Fruit fly (Drosophila melanogaster): ENCODE measurements around the gene ush.
A peak's percentile ranks its signal among the peaks of the same experiment; 100 is the strongest.

The ush gene

dm6 chr2L:495381-496240, 19.6 kb downstream of the ush start:
- TF ChIP-seq CG32006 (GFP tag; optimal IDR thresholded peaks at IDR 0.05), result no peak
- no peak for TF ChIP-seq salr (GFP tag; optimal IDR thresholded peaks at IDR 0.05)
- TF ChIP-seq svp (GFP tag), result peak; percentile 90

DNA sequence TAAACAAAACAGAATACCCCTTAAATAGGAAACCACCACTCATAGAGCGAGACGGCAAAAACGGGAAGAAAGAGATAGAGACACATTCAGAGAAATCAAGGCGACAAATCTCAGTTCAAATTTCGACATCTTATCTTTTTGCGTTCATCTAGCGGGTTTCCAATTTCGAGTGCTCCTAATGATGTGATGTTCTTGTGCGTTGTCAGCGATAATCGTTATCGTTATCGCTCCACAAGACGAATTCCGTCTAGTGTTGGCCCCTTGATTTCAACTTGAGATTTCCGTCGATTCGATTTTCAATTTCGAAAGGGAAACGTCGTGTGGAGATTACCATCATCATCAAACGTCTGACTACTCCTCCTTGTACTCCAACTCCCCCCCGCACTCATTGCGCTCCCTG, 20.4 kb downstream of the ush start:
- TF ChIP-seq Eip93F (GFP tag; optimal IDR thresholded peaks at IDR 0.05) (no peak), Sox14 (GFP tag; optimal IDR thresholded peaks at IDR 0.05) (no peak), CG3919 (GFP tag; optimal IDR thresholded peaks at IDR 0.05) (no peak), CG10669 (GFP tag; optimal IDR thresholded peaks at IDR 0.05) (no peak), lz (GFP tag; optimal IDR thresholded peaks at IDR 0.05) (no peak), Ets21C (GFP tag; optimal IDR thresholded peaks at IDR 0.05) (no peak), CG6163 (GFP tag; IDR thresholded peaks at IDR 0.05) (no peak), CG32006 (GFP tag; optimal IDR thresholded peaks at IDR 0.05) (no peak), CG7368 (GFP tag; optimal IDR thresholded peaks at IDR 0.05) (no peak), cyc (GFP tag; optimal IDR thresholded peaks at IDR 0.05) (no peak), fd85E (GFP tag; optimal IDR thresholded peaks at IDR 0.05) (no peak), OdsH (GFP tag; optimal IDR thresholded peaks at IDR 0.05) (no peak), Sox102F (GFP tag; optimal IDR thresholded peaks at IDR 0.05) (no peak), Sox15 (GFP tag; optimal IDR thresholded peaks at IDR 0.05) (no peak), Eip75B (GFP tag; optimal IDR thresholded peaks at IDR 0.05) (no peak), CG8119 (GFP tag; IDR thresholded peaks at IDR 0.05) (no peak), CG10631 (GFP tag; optimal IDR thresholded peaks at IDR 0.05) (no peak)

- TF ChIP-seq achi (GFP tag; optimal IDR thresholded peaks at IDR 0.05) (no peak), CG32006 (GFP tag; optimal IDR thresholded peaks at IDR 0.05) (no peak), Hr4 (GFP tag; optimal IDR thresholded peaks at IDR 0.05) (no peak), CG6163 (GFP tag; IDR thresholded peaks at IDR 0.05) (no peak), svp (GFP tag) (peak; percentile 97), pdm3 (GFP tag; optimal IDR thresholded peaks at IDR 0.05) (no peak)
Measured at dm6 chr2L:496841-497240, 20.8 kb downstream of the ush start.

- TF ChIP-seq CG8632 (GFP tag; optimal IDR thresholded peaks at IDR 0.05) (no peak), Eip78C (GFP tag) (peak; percentile 8), CG11294 (GFP tag; IDR thresholded peaks at IDR 0.05) (no peak), fkh (GFP tag; optimal IDR thresholded peaks at IDR 0.05) (peak; percentile 25)
Measured at dm6 chr2L:497657-498473, 21.8 kb downstream of the ush start.

DNA sequence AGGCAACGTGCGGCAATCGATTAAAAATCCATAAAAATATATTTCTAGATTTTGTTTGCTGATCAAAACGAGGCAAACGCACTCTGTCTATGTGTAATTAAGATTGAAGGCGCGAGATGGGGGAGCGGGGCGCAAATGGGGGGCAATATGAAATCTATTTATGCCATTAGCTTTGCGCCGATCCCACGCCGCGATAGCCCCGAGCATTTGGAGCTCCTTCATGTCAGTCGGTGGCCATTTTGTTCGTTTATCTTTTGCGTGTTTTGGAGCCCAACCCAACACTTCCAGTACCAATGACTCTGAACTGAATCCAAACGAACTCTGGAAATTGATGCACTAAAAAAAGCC, 22.4 kb downstream of the ush start:
- TF ChIP-seq dac (GFP tag; optimal IDR thresholded peaks at IDR 0.05) (no peak), CG3919 (GFP tag; optimal IDR thresholded peaks at IDR 0.05) (no peak), acj6 (GFP tag; optimal IDR thresholded peaks at IDR 0.05) (no peak), Eip75B (GFP tag; optimal IDR thresholded peaks at IDR 0.05) (no peak), fkh (GFP tag; optimal IDR thresholded peaks at IDR 0.05) (peak; percentile 36), net (GFP tag; optimal IDR thresholded peaks at IDR 0.05) (no peak), Hr39 (GFP tag; optimal IDR thresholded peaks at IDR 0.05) (no peak), CG1621 (tag; optimal IDR thresholded peaks at IDR 0.05) (no peak), ss (GFP tag; optimal IDR thresholded peaks at IDR 0.05) (no peak), esn (GFP tag; optimal IDR thresholded peaks at IDR 0.05) (no peak), Blimp-1 (GFP tag; optimal IDR thresholded peaks at IDR 0.05) (no peak), CG6792 (GFP tag; optimal IDR thresholded peaks at IDR 0.05) (no peak), Eip78C (GFP tag) (no peak), svp (GFP tag) (peak; percentile 58)
